Worm (Caenorhabditis elegans) whole organism, early embryonic: ENCODE results near the gene clec-61.

Experiments used
- aly-1 ChIP-seq: sonication (generic microtip); optimal IDR thresholded peaks from 2 replicates; lab custom pipeline; 2016; ENCODE audit warnings: missing genetic modification characterization, missing compliant biosample characterization
- ama-1 ChIP-seq: fragments of 150-350 bp; optimal IDR thresholded peaks from 2 replicates; lab custom pipeline; 2014
- ceh-36 ChIP-seq: sonication (generic microtip); optimal IDR thresholded peaks from 2 replicates; lab custom pipeline; 2016; ENCODE audit warnings: missing genetic modification characterization, inconsistent platforms, missing compliant biosample characterization
- tbx-11 ChIP-seq: fragments of 200-800 bp; sonication (Bioruptor generic); IDR thresholded peaks from 2 replicates; pipeline ENCODE4 v1.3.6; 2022; ENCODE audit warnings: missing genetic modification characterization, missing compliant biosample characterization

ce11 chrII:10485640-10486039 lies 4.7 kb downstream of the clec-61 start:
- no peak for TF ChIP-seq ama-1 (lab: Kevin White, UChicago)
- no peak for TF ChIP-seq tbx-11 (GFP tag; lab: Robert Waterston, UW)
- TF ChIP-seq aly-1 (tag; lab: Kevin White, UChicago): no peak
- TF ChIP-seq ceh-36 (tag; lab: Kevin White, UChicago): no peak
